Worm (Caenorhabditis elegans) whole organism, midembryonic: ENCODE data around the gene C14C6.6.

ENCODE experiments used
- T22C8.4 ChIP-seq: fragments of 200-800 bp; sonication (Bioruptor generic); IDR thresholded peaks from 2 replicates; pipeline ENCODE4 v1.3.6; 2022; ENCODE audit warnings: missing genetic modification characterization, missing compliant biosample characterization
- cog-1 ChIP-seq: sonication (generic microtip); optimal IDR thresholded peaks from 2 replicates; lab custom pipeline; 2016; ENCODE audit warnings: missing genetic modification characterization, missing compliant biosample characterization
- flt-1 ChIP-seq: fragments of 200-800 bp; sonication (Bioruptor generic); IDR thresholded peaks from 2 replicates; pipeline ENCODE4 v1.3.6; 2022; ENCODE audit warnings: missing genetic modification characterization, missing compliant biosample characterization
- klf-2 ChIP-seq: fragments of 200-800 bp; sonication (Bioruptor generic); conservative IDR thresholded peaks from 2 replicates; pipeline ENCODE4 v1.3.6; 2022; ENCODE audit warnings: missing genetic modification reagents, missing genetic modification characterization, missing compliant biosample characterization
- med-1 ChIP-seq: sonication (generic microtip); optimal IDR thresholded peaks from 2 replicates; lab custom pipeline; 2017; ENCODE audit warnings: missing genetic modification characterization, mild to moderate bottlenecking, missing compliant biosample characterization, antibody characterized with exemption, missing genetic modification reagents; ENCODE audit not compliant: insufficient read depth
- ref-1 ChIP-seq: fragments of 200-800 bp; sonication (Bioruptor generic); conservative IDR thresholded peaks from 2 replicates; pipeline ENCODE4 v1.3.6; 2022; ENCODE audit warnings: missing genetic modification reagents, missing genetic modification characterization, missing compliant biosample characterization
- tab-1 ChIP-seq: fragments of 200-800 bp; sonication (Bioruptor generic); IDR thresholded peaks from 2 replicates; pipeline ENCODE4 v1.3.6; 2022; ENCODE audit warnings: missing genetic modification characterization, missing compliant biosample characterization
- ztf-23 ChIP-seq: fragments of 200-800 bp; sonication (Bioruptor generic); IDR thresholded peaks from 2 replicates; pipeline ENCODE4 v1.3.6; 2022; ENCODE audit warnings: missing genetic modification reagents, missing genetic modification characterization, missing compliant biosample characterization
- ztf-29 ChIP-seq: fragments of 200-800 bp; sonication (Bioruptor generic); IDR thresholded peaks from 2 replicates; pipeline ENCODE4 v1.3.6; 2022; ENCODE audit warnings: missing genetic modification reagents, missing genetic modification characterization, missing compliant biosample characterization

Gene C14C6.6

ce11 chrV:568105-568504 lies 20.2 kb upstream of the C14C6.6 start, which contains the start of gene sri-72:
Gene sri-72, minus strand, starts transcription at chrV:568205.
- TF ChIP-seq cog-1 (tag; lab: Kevin White, UChicago) (no peak), T22C8.4 (GFP tag; lab: Robert Waterston, UW) (no peak), ztf-23 (GFP tag; lab: Robert Waterston, UW) (no peak), ref-1 (GFP tag; lab: Robert Waterston, UW) (no peak), klf-2 (GFP tag; lab: Robert Waterston, UW) (no peak), med-1 (GFP tag; lab: Kevin White, UChicago) (no peak), flt-1 (GFP tag; lab: Robert Waterston, UW) (no peak), ztf-29 (GFP tag; lab: Robert Waterston, UW) (no peak), tab-1 (GFP tag; lab: Robert Waterston, UW) (no peak)

- no peak for TF ChIP-seq tab-1 (GFP tag; lab: Robert Waterston, UW)
- TF ChIP-seq ztf-23 (GFP tag; lab: Robert Waterston, UW) = no peak
- TF ChIP-seq ztf-29 (GFP tag; lab: Robert Waterston, UW) = no peak
- TF ChIP-seq cog-1 (tag; lab: Kevin White, UChicago) = no peak
- no peak for TF ChIP-seq ref-1 (GFP tag; lab: Robert Waterston, UW)
- no peak for TF ChIP-seq flt-1 (GFP tag; lab: Robert Waterston, UW)
- TF ChIP-seq T22C8.4 (GFP tag; lab: Robert Waterston, UW) = no peak
- TF ChIP-seq klf-2 (GFP tag; lab: Robert Waterston, UW) = no peak
- TF ChIP-seq med-1 (GFP tag; lab: Kevin White, UChicago) = no peak
Observed at ce11 chrV:565984-566383, 18.1 kb upstream of the C14C6.6 start, which contains the start of gene sri-73. Gene sri-73, minus strand, starts transcription at chrV:566084.

DNA sequence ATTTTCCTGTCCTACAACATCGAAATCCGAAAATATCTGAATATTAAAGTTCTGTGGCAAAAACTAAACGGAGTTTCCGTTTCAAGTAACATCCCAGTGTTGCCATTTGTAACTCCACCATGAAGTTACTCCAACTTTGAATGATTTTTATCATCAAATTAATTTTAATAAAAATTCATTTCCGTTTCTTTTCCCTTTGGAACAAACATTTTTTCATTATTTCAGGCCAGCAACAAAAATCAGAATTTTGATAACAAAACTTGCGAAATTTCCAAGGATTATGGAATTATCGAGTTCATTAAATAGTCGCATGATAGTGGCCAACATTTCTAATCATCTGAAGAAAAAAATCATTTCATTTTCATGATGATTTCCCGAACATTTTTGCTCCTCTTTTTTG lies 15.0 kb upstream of the C14C6.6 start, which contains the start of gene C14C6.2:
TSS of gene C14C6.2 (plus strand) at position 301 of the 400 bp plus-strand sequence.
- TF ChIP-seq ref-1 (GFP tag; lab: Robert Waterston, UW) (no peak), cog-1 (tag; lab: Kevin White, UChicago) (no peak), klf-2 (GFP tag; lab: Robert Waterston, UW) (no peak), flt-1 (GFP tag; lab: Robert Waterston, UW) (no peak), med-1 (GFP tag; lab: Kevin White, UChicago) (no peak)

DNA sequence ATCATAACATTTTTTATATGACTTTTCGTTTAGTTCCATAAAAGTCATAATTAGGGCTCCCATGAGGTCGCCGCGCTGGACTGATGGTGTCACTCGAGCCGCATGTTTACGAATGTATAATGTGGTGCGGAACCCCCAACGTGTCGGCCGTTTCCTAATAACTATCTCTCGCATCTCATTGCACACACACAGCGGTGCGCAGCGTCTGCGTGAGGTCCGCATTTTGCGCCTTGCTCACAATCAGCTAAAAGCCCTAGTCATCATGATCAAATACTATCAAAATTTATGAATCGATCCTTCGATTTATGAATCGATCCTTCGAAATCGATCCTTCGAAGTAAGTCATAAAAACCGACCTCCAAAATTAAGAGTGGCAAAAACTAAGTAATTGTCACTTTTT lies 12.1 kb upstream of the C14C6.6 start, which contains the start of gene srx-7:
TSS of gene srx-7 (plus strand) at position 256 of the 400 bp plus-strand sequence.
- TF ChIP-seq T22C8.4 (GFP tag; lab: Robert Waterston, UW) (no peak), ztf-29 (GFP tag; lab: Robert Waterston, UW) (no peak)

ce11 chrV:556055-556454 lies 8.2 kb upstream of the C14C6.6 start, which contains the start of gene srx-8:
Gene srx-8, minus strand, starts transcription at chrV:556155.
- no peak for TF ChIP-seq klf-2 (GFP tag; lab: Robert Waterston, UW)
- TF ChIP-seq ref-1 (GFP tag; lab: Robert Waterston, UW) = no peak
- TF ChIP-seq cog-1 (tag; lab: Kevin White, UChicago) = no peak
- no peak for TF ChIP-seq T22C8.4 (GFP tag; lab: Robert Waterston, UW)
- no peak for TF ChIP-seq med-1 (GFP tag; lab: Kevin White, UChicago)
- TF ChIP-seq ztf-23 (GFP tag; lab: Robert Waterston, UW) = no peak
- TF ChIP-seq flt-1 (GFP tag; lab: Robert Waterston, UW) = no peak
- no peak for TF ChIP-seq tab-1 (GFP tag; lab: Robert Waterston, UW)
- no peak for TF ChIP-seq ztf-29 (GFP tag; lab: Robert Waterston, UW)

DNA sequence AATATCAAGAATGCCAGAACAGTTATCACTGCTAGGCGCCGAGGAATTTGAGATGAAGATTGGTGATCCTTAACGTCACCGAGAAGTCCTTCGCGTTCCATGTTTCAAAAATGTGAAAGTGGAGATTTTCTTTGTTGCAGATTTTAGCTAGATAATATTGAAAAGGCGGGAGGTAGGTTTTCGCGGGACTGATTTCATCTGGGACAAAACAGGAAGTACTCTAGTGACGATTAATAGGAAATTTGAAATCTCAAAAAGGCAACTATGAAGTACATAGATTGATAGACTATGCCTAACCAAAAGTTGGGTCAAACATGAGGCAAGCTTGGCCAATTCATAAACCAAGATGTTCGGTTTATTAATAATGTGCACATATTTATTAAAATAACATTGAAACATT lies 5.2 kb upstream of the C14C6.6 start, which contains the start of gene C14C6.8:
TSS of gene C14C6.8 (minus strand) at position 101 of the 400 bp plus-strand sequence.
- TF ChIP-seq T22C8.4 (GFP tag; lab: Robert Waterston, UW) = no peak
- no peak for TF ChIP-seq med-1 (GFP tag; lab: Kevin White, UChicago)
- TF ChIP-seq ref-1 (GFP tag; lab: Robert Waterston, UW) = no peak
- TF ChIP-seq ztf-23 (GFP tag; lab: Robert Waterston, UW) = no peak
- TF ChIP-seq flt-1 (GFP tag; lab: Robert Waterston, UW) = no peak
- no peak for TF ChIP-seq klf-2 (GFP tag; lab: Robert Waterston, UW)
- TF ChIP-seq tab-1 (GFP tag; lab: Robert Waterston, UW) = no peak
- TF ChIP-seq ztf-29 (GFP tag; lab: Robert Waterston, UW) = no peak

DNA sequence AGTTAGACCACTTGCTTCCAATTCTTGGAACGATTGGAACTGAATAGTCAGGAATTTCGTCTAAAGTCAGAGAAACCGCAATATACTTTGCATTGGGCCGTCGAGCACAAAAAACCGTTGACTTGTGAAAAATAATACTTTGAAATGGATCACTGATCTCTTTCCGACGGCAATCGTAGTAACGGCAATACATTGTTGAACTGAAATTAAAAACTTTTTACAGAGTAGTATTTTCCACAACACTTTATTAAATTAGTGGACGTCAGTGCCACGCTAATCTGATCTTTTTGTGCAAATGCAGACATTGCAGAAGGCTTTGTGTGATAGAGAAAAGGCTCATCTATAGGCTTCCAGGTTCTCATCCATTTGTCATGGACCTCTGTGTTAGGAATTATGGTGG lies 4.5 kb upstream of the C14C6.6 start:
- no peak for TF ChIP-seq ztf-29 (GFP tag; lab: Robert Waterston, UW)

DNA sequence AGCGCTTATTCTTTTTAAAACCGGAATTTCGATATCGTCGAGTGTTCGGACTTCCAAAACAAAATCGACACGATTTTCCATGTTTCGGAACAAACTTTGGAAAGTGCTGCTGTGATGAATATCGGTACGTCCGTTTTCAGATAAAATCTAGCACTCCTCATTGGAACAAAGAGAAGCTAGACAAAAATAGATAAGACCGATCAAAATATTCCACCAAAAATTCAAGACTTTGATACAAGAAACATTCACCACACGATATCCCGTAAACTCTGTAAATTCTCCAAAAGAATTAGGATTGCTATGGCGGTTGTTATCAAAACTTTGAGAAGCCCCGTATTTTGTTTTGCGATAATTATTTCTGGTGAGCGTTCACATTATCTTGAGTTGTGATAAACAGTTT lies 4.7 kb downstream of the C14C6.6 start, which contains the start of gene C14C6.3:
TSS of gene C14C6.3 (plus strand) at position 301 of the 400 bp plus-strand sequence.
- TF ChIP-seq klf-2 (GFP tag; lab: Robert Waterston, UW) = no peak
- no peak for TF ChIP-seq cog-1 (tag; lab: Kevin White, UChicago)
- TF ChIP-seq tab-1 (GFP tag; lab: Robert Waterston, UW) = no peak
- no peak for TF ChIP-seq ztf-23 (GFP tag; lab: Robert Waterston, UW)
- TF ChIP-seq ref-1 (GFP tag; lab: Robert Waterston, UW) = no peak
- TF ChIP-seq T22C8.4 (GFP tag; lab: Robert Waterston, UW) = no peak
- no peak for TF ChIP-seq ztf-29 (GFP tag; lab: Robert Waterston, UW)
- TF ChIP-seq flt-1 (GFP tag; lab: Robert Waterston, UW) = no peak
- no peak for TF ChIP-seq med-1 (GFP tag; lab: Kevin White, UChicago)

ce11 chrV:541470-541869 lies 6.4 kb downstream of the C14C6.6 start:
- TF ChIP-seq tab-1 (GFP tag; lab: Robert Waterston, UW) (no peak), ztf-23 (GFP tag; lab: Robert Waterston, UW) (no peak), flt-1 (GFP tag; lab: Robert Waterston, UW) (no peak), T22C8.4 (GFP tag; lab: Robert Waterston, UW) (no peak), med-1 (GFP tag; lab: Kevin White, UChicago) (no peak), klf-2 (GFP tag; lab: Robert Waterston, UW) (no peak), ref-1 (GFP tag; lab: Robert Waterston, UW) (no peak), cog-1 (tag; lab: Kevin White, UChicago) (no peak), ztf-29 (GFP tag; lab: Robert Waterston, UW) (no peak)
